Worm (Caenorhabditis elegans): ENCODE results near the gene mig-32.
A peak's percentile ranks its signal among the peaks of the same experiment; 100 is the strongest.

The mig-32 gene

ce11 chrIV:12046524-12047203, 45.3 kb downstream of the mig-32 start, which contains the start of gene T12G3.2:
Gene T12G3.2, minus strand, starts transcription at chrIV:12046967.
- TF ChIP-seq tbp1 (GFP tag; optimal IDR thresholded peaks at IDR 0.05): peak; percentile 18
- TF ChIP-seq nhr-80 (tag; optimal IDR thresholded peaks at IDR 0.05): peak; percentile 98
- no peak for TF ChIP-seq ztf-28 (GFP tag; IDR thresholded peaks at IDR 0.05)
- no peak for TF ChIP-seq cebp-1 (GFP tag; IDR thresholded peaks at IDR 0.05)
- peak; percentile 43 for TF ChIP-seq cebp-1 (tag; optimal IDR thresholded peaks at IDR 0.05)
- TF ChIP-seq lsl-1 (GFP tag; optimal IDR thresholded peaks at IDR 0.05): no peak
- peak; percentile 10 for TF ChIP-seq atf-7 (tag; optimal IDR thresholded peaks at IDR 0.05)
- TF ChIP-seq ets-4 (GFP tag; optimal IDR thresholded peaks at IDR 0.05): peak; percentile 44
- TF ChIP-seq dox-1 (GFP tag; IDR thresholded peaks at IDR 0.05): peak; percentile 74
- TF ChIP-seq chd-7 (tag; optimal IDR thresholded peaks at IDR 0.05): no peak
- TF ChIP-seq let-607 (tag; optimal IDR thresholded peaks at IDR 0.05): peak; percentile 15 to 52

- peak; percentile 50 for TF ChIP-seq nhr-80 (tag; optimal IDR thresholded peaks at IDR 0.05)
- TF ChIP-seq mel-28 (tag; optimal IDR thresholded peaks at IDR 0.05; ENCODE audit: borderline replicate concordance): no peak
Measured at ce11 chrIV:12044844-12045738, 46.9 kb downstream of the mig-32 start.

ce11 chrIV:12043054-12043453, 49.0 kb downstream of the mig-32 start:
- TF ChIP-seq egl-44 (GFP tag; IDR thresholded peaks at IDR 0.05) (no peak), nhr-80 (tag; optimal IDR thresholded peaks at IDR 0.05) (peak; percentile 36), B0019.2 (GFP tag; conservative IDR thresholded peaks at IDR 0.05) (no peak), ztf-28 (GFP tag; IDR thresholded peaks at IDR 0.05) (no peak), tbx-9 (tag; optimal IDR thresholded peaks at IDR 0.05; ENCODE audit: borderline replicate concordance) (no peak)

ce11 chrIV:12040431-12040830, 51.6 kb downstream of the mig-32 start:
- TF ChIP-seq nhr-80 (tag; optimal IDR thresholded peaks at IDR 0.05) (peak; percentile 76), repo-1 (tag; optimal IDR thresholded peaks at IDR 0.05) (no peak), lin-26 (GFP tag; IDR thresholded peaks at IDR 0.05) (no peak), F23B12.7 (tag; optimal IDR thresholded peaks at IDR 0.05; ENCODE audit: insufficient read depth) (no peak), ceh-79 (tag; optimal IDR thresholded peaks at IDR 0.05) (no peak), F49E8.2 (tag; optimal IDR thresholded peaks at IDR 0.05; ENCODE audit: insufficient read depth) (no peak), madf-3 (GFP tag; IDR thresholded peaks at IDR 0.05) (no peak)
